Worm (Caenorhabditis elegans) whole organism, mixed stage, embryonic: ENCODE measurements around the gene F13H8.1.

Source experiments
- blmp-1 ChIP-seq: fragments of 150-350 bp; optimal IDR thresholded peaks from 2 replicates; lab custom pipeline; 2014; ENCODE audit warnings: missing biosample characterization, missing genetic modification characterization
- ceh-43 ChIP-seq: fragments of 200-800 bp; sonication (Bioruptor generic); optimal IDR thresholded peaks from 2 replicates; lab custom pipeline; 2018; ENCODE audit warnings: mild to moderate bottlenecking, missing genetic modification characterization, moderate library complexity, missing compliant biosample characterization
- ces-1 ChIP-seq: fragments of 150-350 bp; optimal IDR thresholded peaks from 2 replicates; lab custom pipeline; 2014; ENCODE audit warnings: missing biosample characterization, missing genetic modification reagents, missing genetic modification characterization
- cnd-1 ChIP-seq: fragments of 200-800 bp; sonication (Bioruptor generic); optimal IDR thresholded peaks from 2 replicates; lab custom pipeline; 2018; ENCODE audit warnings: mild to moderate bottlenecking, missing genetic modification characterization, missing compliant biosample characterization
- flh-1 ChIP-seq: fragments of 200-800 bp; sonication (Bioruptor generic); optimal IDR thresholded peaks from 2 replicates; lab custom pipeline; 2018; ENCODE audit warnings: mild to moderate bottlenecking, missing genetic modification characterization, moderate library complexity, missing compliant biosample characterization
- lin-13 ChIP-seq: fragments of 150-350 bp; optimal IDR thresholded peaks from 2 replicates; lab custom pipeline; 2014; ENCODE audit warnings: missing biosample characterization, missing genetic modification characterization
- lin-32 ChIP-seq: fragments of 200-800 bp; sonication (Bioruptor generic); optimal IDR thresholded peaks from 2 replicates; lab custom pipeline; 2018; ENCODE audit warnings: mild to moderate bottlenecking, missing genetic modification characterization, missing compliant biosample characterization
- mep-1 ChIP-seq: fragments of 150-350 bp; optimal IDR thresholded peaks from 2 replicates; lab custom pipeline; 2017; ENCODE audit warnings: missing biosample characterization, missing genetic modification reagents, missing genetic modification characterization, inconsistent platforms
- mls-2 ChIP-seq: sonication (generic microtip); optimal IDR thresholded peaks from 2 replicates; lab custom pipeline; 2016; ENCODE audit warnings: mild to moderate bottlenecking, missing genetic modification characterization, moderate library complexity, missing compliant biosample characterization
- nhr-2 ChIP-seq: fragments of 150-350 bp; optimal IDR thresholded peaks from 2 replicates; lab custom pipeline; 2014; ENCODE audit warnings: missing biosample characterization, missing genetic modification characterization
- nhr-237 ChIP-seq: fragments of 150-350 bp; optimal IDR thresholded peaks from 2 replicates; lab custom pipeline; 2014; ENCODE audit warnings: missing biosample characterization, missing genetic modification characterization
- pha-4 ChIP-seq: fragments of 150-350 bp; optimal IDR thresholded peaks from 2 replicates; lab custom pipeline; 2018; ENCODE audit warnings: missing biosample characterization, missing genetic modification reagents, missing genetic modification characterization
- ztf-11 ChIP-seq: fragments of 150-350 bp; optimal IDR thresholded peaks from 2 replicates; lab custom pipeline; 2014; ENCODE audit warnings: missing biosample characterization, missing genetic modification characterization

DNA sequence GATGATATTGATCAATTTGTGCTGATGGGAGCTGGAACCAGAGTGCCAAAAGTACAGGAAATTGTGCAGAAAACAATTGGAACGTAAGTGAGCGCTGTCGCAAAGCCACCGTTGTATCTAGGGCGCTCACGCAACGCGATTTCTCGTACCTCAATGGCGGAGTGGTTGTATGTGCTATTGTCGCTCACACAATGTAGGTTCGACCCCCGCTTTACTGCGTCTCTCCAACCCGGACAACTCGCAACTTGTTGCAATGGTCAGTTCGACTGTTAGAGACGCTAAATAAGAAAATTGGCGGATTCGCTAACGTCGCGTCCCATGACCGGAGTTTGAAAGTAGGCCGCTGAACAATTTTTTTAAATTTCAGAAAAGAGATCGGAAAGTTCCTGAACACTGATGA lies 34.7 kb upstream of the F13H8.1 start:
- TF ChIP-seq ztf-11 (tag; lab: Kevin White, UChicago) (no peak), ces-1 (GFP tag; lab: Kevin White, UChicago) (no peak), ceh-43 (GFP tag; lab: Kevin White, UChicago) (peak; percentile 74), mls-2 (peak; percentile 91), blmp-1 (tag; lab: Kevin White, UChicago) (no peak), pha-4 (tag; lab: Kevin White, UChicago) (peak; percentile 65), mep-1 (tag; lab: Kevin White, UChicago) (peak; percentile 23), lin-13 (peak; percentile 50), lin-32 (GFP tag; lab: Kevin White, UChicago) (peak; percentile 89), flh-1 (no peak), nhr-2 (no peak), nhr-237 (no peak), cnd-1 (tag; lab: Kevin White, UChicago) (peak; percentile 90)
